Worm (Caenorhabditis elegans) whole organism, late embryonic: ENCODE measurements around the gene H11E01.2.

Experiments
- C08G9.2 ChIP-seq: sonication (generic microtip); optimal IDR thresholded peaks from 2 replicates; lab custom pipeline; 2016; ENCODE audit warnings: mild to moderate bottlenecking, missing genetic modification characterization, moderate library complexity, missing compliant biosample characterization
- C38D4.7 ChIP-seq: fragments of 200-800 bp; sonication (Bioruptor generic); optimal IDR thresholded peaks from 2 replicates; lab custom pipeline; 2018; ENCODE audit warnings: mild to moderate bottlenecking, missing genetic modification characterization, moderate library complexity, missing compliant biosample characterization
- F13H6.1 ChIP-seq: sonication (generic microtip); optimal IDR thresholded peaks from 2 replicates; lab custom pipeline; 2016; ENCODE audit warnings: missing genetic modification characterization, missing compliant biosample characterization
- ahr-1 ChIP-seq: sonication (generic microtip); optimal IDR thresholded peaks from 2 replicates; lab custom pipeline; 2016; ENCODE audit warnings: missing genetic modification characterization, missing compliant biosample characterization
- ama-1 ChIP-seq: fragments of 150-350 bp; optimal IDR thresholded peaks from 2 replicates; lab custom pipeline; 2014
- ceh-22 ChIP-seq: sonication (generic microtip); optimal IDR thresholded peaks from 2 replicates; lab custom pipeline; 2017; ENCODE audit warnings: missing biosample characterization, missing genetic modification characterization
- che-1 ChIP-seq: sonication (generic microtip); optimal IDR thresholded peaks from 2 replicates; lab custom pipeline; 2016; ENCODE audit warnings: mild to moderate bottlenecking, missing genetic modification characterization, missing compliant biosample characterization
- dmd-4 ChIP-seq: sonication (generic microtip); optimal IDR thresholded peaks from 2 replicates; lab custom pipeline; 2016; ENCODE audit warnings: borderline replicate concordance, missing genetic modification characterization, missing compliant biosample characterization
- elt-4 ChIP-seq: sonication (generic microtip); optimal IDR thresholded peaks from 2 replicates; lab custom pipeline; 2016; ENCODE audit warnings: missing genetic modification characterization, missing compliant biosample characterization
- hlh-30 ChIP-seq: sonication (generic microtip); optimal IDR thresholded peaks from 2 replicates; lab custom pipeline; 2017; ENCODE audit warnings: antibody characterized with exemption, missing genetic modification characterization, missing compliant biosample characterization; ENCODE audit not compliant: insufficient read depth
- lin-11 ChIP-seq: fragments of 200-800 bp; sonication (Bioruptor generic); optimal IDR thresholded peaks from 2 replicates; lab custom pipeline; 2018; ENCODE audit warnings: mild to moderate bottlenecking, missing genetic modification characterization, missing compliant biosample characterization
- nhr-11 ChIP-seq: fragments of 150-350 bp; optimal IDR thresholded peaks from 2 replicates; lab custom pipeline; 2014; ENCODE audit warnings: missing biosample characterization, missing genetic modification characterization
- unc-42 ChIP-seq: sonication (generic microtip); optimal IDR thresholded peaks from 2 replicates; lab custom pipeline; 2016; ENCODE audit warnings: missing genotype, missing genetic modification characterization, missing compliant biosample characterization

DNA sequence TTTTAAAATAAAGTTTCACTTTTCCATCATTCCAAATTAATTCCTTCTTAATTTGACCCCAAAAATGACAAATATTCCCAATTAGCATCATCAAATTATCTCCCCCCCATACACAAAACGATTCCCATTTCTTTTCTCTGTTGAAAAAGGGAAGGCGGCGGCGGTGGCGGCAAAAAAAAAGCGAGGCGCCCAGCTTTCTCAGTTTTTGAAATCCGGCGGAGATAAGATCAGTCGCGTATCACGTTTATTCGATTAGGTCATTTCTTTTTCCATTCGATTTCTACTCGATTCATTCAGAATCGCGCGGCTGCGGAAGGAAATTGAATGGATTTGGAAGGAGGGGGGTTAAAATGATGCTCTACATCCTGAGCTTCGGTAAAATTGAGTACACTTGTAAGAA lies 36.9 kb upstream of the H11E01.2 start:
- TF ChIP-seq F13H6.1 (tag; lab: Kevin White, UChicago) = no peak
- TF ChIP-seq nhr-11 (tag; lab: Kevin White, UChicago) = no peak
- TF ChIP-seq C38D4.7 = no peak
- no peak for TF ChIP-seq C08G9.2 (tag; lab: Kevin White, UChicago)
- TF ChIP-seq unc-42 (tag; lab: Kevin White, UChicago) = no peak
- TF ChIP-seq ceh-22 (tag; lab: Kevin White, UChicago) = no peak
- TF ChIP-seq ahr-1 (tag; lab: Kevin White, UChicago) = no peak
- no peak for TF ChIP-seq che-1 (tag; lab: Kevin White, UChicago)
- no peak for TF ChIP-seq elt-4
- TF ChIP-seq lin-11 (tag; lab: Kevin White, UChicago) = no peak
- TF ChIP-seq dmd-4 (tag; lab: Kevin White, UChicago) = no peak
- no peak for TF ChIP-seq ama-1 (lab: Kevin White, UChicago)
- TF ChIP-seq hlh-30 = no peak
